Worm (Caenorhabditis elegans) whole organism, L4 larva: Measurements from ENCODE around the gene nas-39.

Source experiments
- ZK546.5 ChIP-seq, 2 experiments: sonication (generic microtip); optimal IDR thresholded peaks; 2 replicates each; lab custom pipeline; 2017; ENCODE audit warnings: missing biosample characterization in 2 of 2, missing genetic modification characterization in 2 of 2
- aly-2 ChIP-seq: sonication (generic microtip); optimal IDR thresholded peaks from 2 replicates; lab custom pipeline; 2018; ENCODE audit warnings: missing biosample characterization, missing genetic modification characterization
- ceh-20 ChIP-seq: fragments of 200-800 bp; sonication (Bioruptor generic); IDR thresholded peaks from 2 replicates; pipeline ENCODE4 v1.3.6; 2022; ENCODE audit warnings: missing genetic modification reagents, missing genetic modification characterization, missing compliant biosample characterization
- ceh-62 ChIP-seq: sonication (generic microtip); optimal IDR thresholded peaks from 2 replicates; lab custom pipeline; 2017; ENCODE audit warnings: missing biosample characterization, missing genetic modification characterization
- dve-1 ChIP-seq: sonication (generic microtip); optimal IDR thresholded peaks from 2 replicates; lab custom pipeline; 2017; ENCODE audit warnings: antibody characterized with exemption, mild to moderate bottlenecking, missing genetic modification characterization, missing compliant biosample characterization; ENCODE audit not compliant: insufficient read depth
- nhr-28 ChIP-seq: fragments of 150-350 bp; optimal IDR thresholded peaks from 2 replicates; lab custom pipeline; 2014; ENCODE audit warnings: missing biosample characterization, missing genetic modification characterization
- unc-39 ChIP-seq: sonication (generic microtip); optimal IDR thresholded peaks from 2 replicates; lab custom pipeline; 2017; ENCODE audit warnings: missing biosample characterization, missing genetic modification characterization
- unc-62 ChIP-seq, 3 experiments: fragments of 150-350 bp in 1 of 3; sonication (generic microtip); optimal IDR thresholded peaks in 2 of 3; peaks in 1 of 3; 1 replicate in 1 of 3; 2 replicates in 2 of 3; lab custom pipeline; 2014 to 2017; ENCODE audit warnings: missing biosample characterization in 3 of 3, missing genetic modification characterization in 3 of 3, missing genetic modification reagents in 3 of 3, missing genotype in 1 of 3

DNA sequence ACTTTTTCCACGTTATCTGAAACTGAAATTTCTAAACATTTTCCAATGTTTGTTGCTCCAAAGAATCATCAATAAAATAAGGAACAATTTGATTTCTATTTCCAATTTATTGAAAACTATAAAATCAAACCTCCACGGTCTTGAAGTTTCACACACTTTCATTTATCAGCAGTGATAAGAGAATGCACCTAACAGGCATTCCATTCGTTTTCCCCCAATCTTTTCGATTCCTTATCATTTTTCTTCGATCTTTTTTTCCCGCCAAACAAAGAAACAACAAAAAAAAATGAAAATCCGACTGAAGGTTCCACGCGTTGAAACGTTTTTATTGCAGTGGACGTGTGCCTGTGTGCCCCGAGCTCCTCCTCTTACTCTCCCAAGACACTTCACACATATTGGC is at the start of gene nas-39:
- TF ChIP-seq dve-1 (tag; lab: Kevin White, UChicago) (peak; percentile 55), unc-62 (GFP tag; optimal IDR thresholded peaks at IDR 0.05 in 1 of 2; lab: Kevin White, UChicago) (no peak), unc-62 (tag; optimal IDR thresholded peaks at IDR 0.05; lab: Kevin White, UChicago) (no peak), nhr-28 (tag; lab: Kevin White, UChicago) (peak; percentile 72), ZK546.5 (tag; optimal IDR thresholded peaks at IDR 0.05; lab: Kevin White, UChicago) (no peak), unc-39 (tag; lab: Kevin White, UChicago) (no peak), ceh-20 (no peak), aly-2 (tag; lab: Kevin White, UChicago) (no peak), ceh-62 (tag; lab: Kevin White, UChicago) (no peak)
